Fruit fly (Drosophila melanogaster) whole organism, pupa: ENCODE data around the gene eIF1.
A peak's percentile ranks its signal among the peaks of the same experiment; 100 is the strongest.

Experiments used
- CG10348 ChIP-seq: fragments of 200-800 bp; sonication (Bioruptor generic); IDR thresholded peaks from 2 replicates; pipeline ENCODE4 v1.3.6; 2022; ENCODE audit warnings: missing biosample characterization, missing genetic modification characterization
- CG12605 ChIP-seq: fragments of 200-800 bp; sonication (Bioruptor generic); IDR thresholded peaks from 2 replicates; pipeline ENCODE4 v1.3.6; 2022; ENCODE audit warnings: missing biosample characterization, missing genetic modification characterization
- CG13204 ChIP-seq: fragments of 200-800 bp; sonication (Bioruptor generic); optimal IDR thresholded peaks from 2 replicates; lab custom pipeline; 2018; ENCODE audit warnings: missing biosample characterization, mild to moderate bottlenecking, missing genetic modification characterization, moderate library complexity
- CG14655 ChIP-seq: fragments of 200-800 bp; sonication (Bioruptor generic); optimal IDR thresholded peaks from 3 replicates; lab custom pipeline; 2017; ENCODE audit warnings: mild to moderate bottlenecking, missing biosample characterization, missing genetic modification reagents, missing genetic modification characterization
- CG15710 ChIP-seq: fragments of 200-800 bp; sonication (Bioruptor generic); optimal IDR thresholded peaks from 2 replicates; lab custom pipeline; 2018; ENCODE audit warnings: missing biosample characterization, mild to moderate bottlenecking, missing genetic modification characterization, moderate library complexity
- CG17806 ChIP-seq: fragments of 200-800 bp; sonication (Bioruptor generic); optimal IDR thresholded peaks from 2 replicates; lab custom pipeline; 2018; ENCODE audit warnings: missing biosample characterization, mild to moderate bottlenecking, missing genetic modification characterization, moderate library complexity
- CG32121 ChIP-seq: fragments of 200-800 bp; sonication (Bioruptor generic); IDR thresholded peaks from 2 replicates; pipeline ENCODE4 v1.3.6; 2022; ENCODE audit warnings: missing biosample characterization, missing genetic modification characterization
- CG34367 ChIP-seq: fragments of 200-800 bp; sonication (Bioruptor generic); optimal IDR thresholded peaks from 2 replicates; lab custom pipeline; 2018; ENCODE audit warnings: missing biosample characterization, mild to moderate bottlenecking, missing genetic modification characterization
- CG4496 ChIP-seq: fragments of 200-800 bp; sonication (Bioruptor generic); IDR thresholded peaks from 3 replicates; pipeline ENCODE4 v1.3.6; 2022; ENCODE audit warnings: missing biosample characterization, missing genetic modification characterization
- CG8159 ChIP-seq: fragments of 200-800 bp; sonication (Bioruptor generic); optimal IDR thresholded peaks from 3 replicates; lab custom pipeline; 2018; ENCODE audit warnings: missing biosample characterization, mild to moderate bottlenecking, missing genetic modification characterization, moderate library complexity
- CG8301 ChIP-seq: fragments of 200-800 bp; sonication (Bioruptor generic); optimal IDR thresholded peaks from 2 replicates; lab custom pipeline; 2018; ENCODE audit warnings: missing biosample characterization, mild to moderate bottlenecking, missing genetic modification characterization
- CG9948 ChIP-seq: fragments of 200-800 bp; sonication (Bioruptor generic); optimal IDR thresholded peaks from 2 replicates; lab custom pipeline; 2018; ENCODE audit warnings: missing biosample characterization, mild to moderate bottlenecking, missing genetic modification characterization, moderate library complexity
- D1 ChIP-seq: fragments of 200-800 bp; sonication (Bioruptor generic); optimal IDR thresholded peaks from 2 replicates; lab custom pipeline; 2018; ENCODE audit warnings: missing biosample characterization, mild to moderate bottlenecking, missing genetic modification characterization, moderate library complexity
- EcR ChIP-seq: fragments of 200-800 bp; sonication (Bioruptor generic); optimal IDR thresholded peaks from 3 replicates; lab custom pipeline; 2019; ENCODE audit warnings: missing biosample characterization, missing genetic modification characterization, mild to moderate bottlenecking, moderate library complexity, missing genetic modification reagents
- Ets98B ChIP-seq: fragments of 200-800 bp; sonication (Bioruptor generic); IDR thresholded peaks from 2 replicates; pipeline ENCODE4 v1.3.6; 2022; ENCODE audit warnings: missing biosample characterization, missing genetic modification characterization
- Pif1A ChIP-seq: fragments of 200-800 bp; sonication (Bioruptor generic); optimal IDR thresholded peaks from 3 replicates; lab custom pipeline; 2016; ENCODE audit warnings: missing biosample characterization, missing genetic modification characterization
- Pif1B ChIP-seq: fragments of 200-800 bp; sonication (Bioruptor generic); optimal IDR thresholded peaks from 3 replicates; lab custom pipeline; 2016; ENCODE audit warnings: missing biosample characterization, missing genetic modification characterization
- Snoo ChIP-seq: fragments of 200-800 bp; sonication (Bioruptor generic); optimal IDR thresholded peaks from 3 replicates; lab custom pipeline; 2017; ENCODE audit warnings: missing biosample characterization, mild to moderate bottlenecking, missing genetic modification characterization, inconsistent platforms
- fd96Ca ChIP-seq: fragments of 200-800 bp; sonication (Bioruptor generic); IDR thresholded peaks from 3 replicates; pipeline ENCODE4 v1.3.6; 2022; ENCODE audit warnings: missing biosample characterization, missing genetic modification characterization
- gl ChIP-seq: fragments of 200-800 bp; sonication (Bioruptor generic); optimal IDR thresholded peaks from 2 replicates; lab custom pipeline; 2018; ENCODE audit warnings: missing biosample characterization, mild to moderate bottlenecking, missing genetic modification characterization
- rn ChIP-seq: fragments of 200-800 bp; sonication (Bioruptor generic); IDR thresholded peaks from 2 replicates; pipeline ENCODE4 v1.3.6; 2022; ENCODE audit warnings: missing biosample characterization, missing genetic modification characterization

The eIF1 gene

DNA sequence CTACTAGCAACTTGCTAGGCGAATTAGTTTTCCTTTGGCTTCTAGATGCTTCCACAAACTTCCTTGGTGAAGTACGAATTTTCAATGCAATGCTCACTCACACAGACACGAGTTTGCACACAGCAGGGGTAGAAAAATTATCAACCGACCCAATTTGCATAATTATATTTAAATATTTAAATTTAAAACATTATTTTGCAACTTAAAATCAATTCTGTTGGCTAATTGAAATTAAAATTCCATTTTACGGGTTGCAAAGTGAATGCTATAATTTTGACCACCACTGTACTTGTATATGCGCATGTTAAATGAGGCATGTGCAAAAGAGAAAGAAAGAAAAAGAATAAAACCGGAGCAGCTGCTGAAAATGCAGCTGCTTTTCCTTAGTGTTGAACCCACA lies 29.1 kb upstream of the eIF1 start:
- TF ChIP-seq rn (GFP tag; lab: Robert Waterston, UW) (peak; percentile 96), CG8159 (peak; percentile 94), Pif1A (GFP tag; lab: Kevin White, UChicago) (peak; percentile 98), CG15710 (tag; lab: Kevin White, UChicago) (peak; percentile 92), CG34367 (peak; percentile 96), gl (tag; lab: Kevin White, UChicago) (peak; percentile 88), CG9948 (peak; percentile 93), CG17806 (tag; lab: Kevin White, UChicago) (peak; percentile 96), Snoo (tag; lab: Kevin White, UChicago) (peak; percentile 94), EcR (no peak), CG12605 (GFP tag; lab: Robert Waterston, UW) (peak; percentile 99), Ets98B (GFP tag; lab: Robert Waterston, UW) (peak; percentile 98), CG10348 (GFP tag; lab: Robert Waterston, UW) (peak; percentile 84), Pif1B (GFP tag; lab: Kevin White, UChicago) (peak; percentile 98), CG14655 (peak; percentile 96), CG8301 (tag; lab: Kevin White, UChicago) (peak; percentile 97), CG4496 (GFP tag; lab: Robert Waterston, UW) (peak; percentile 99), fd96Ca (peak; percentile 95), CG13204 (GFP tag; lab: Kevin White, UChicago) (peak; percentile 55), CG32121 (GFP tag; lab: Robert Waterston, UW) (peak; percentile 98), D1 (tag; lab: Kevin White, UChicago) (no peak)

DNA sequence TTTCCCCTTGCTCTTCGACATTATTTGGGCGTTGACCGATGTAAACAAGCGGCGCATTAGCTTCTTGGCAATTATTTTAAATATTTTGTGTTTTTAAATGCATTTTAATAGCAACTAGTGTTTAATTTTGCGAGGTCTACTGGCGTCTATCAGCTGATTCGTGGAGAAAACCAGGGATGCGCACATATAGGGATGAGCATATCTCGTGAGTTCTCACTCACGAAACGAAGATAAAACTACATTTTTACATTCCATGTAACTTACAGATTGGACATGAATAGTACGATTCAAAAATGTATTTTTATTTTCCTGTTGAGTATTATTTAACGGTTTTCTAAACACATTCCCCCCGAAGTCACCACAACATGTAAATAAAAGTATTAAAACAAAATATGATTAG lies 25.7 kb upstream of the eIF1 start, which contains the start of gene CG14966:
Gene CG14966 (minus strand): TSS at position 168 of the 400 bp plus-strand sequence.
- TF ChIP-seq fd96Ca = no peak
- TF ChIP-seq CG12605 (GFP tag; lab: Robert Waterston, UW) = 0 out of 2 replicates have a peak, but pooled peaks have one; percentile 19
- no peak for TF ChIP-seq CG34367
- TF ChIP-seq rn (GFP tag; lab: Robert Waterston, UW) = no peak
- no peak for TF ChIP-seq CG8159
- no peak for TF ChIP-seq CG14655
- TF ChIP-seq CG10348 (GFP tag; lab: Robert Waterston, UW) = no peak
- TF ChIP-seq Snoo (tag; lab: Kevin White, UChicago) = no peak
- no peak for TF ChIP-seq CG4496 (GFP tag; lab: Robert Waterston, UW)
- no peak for TF ChIP-seq Pif1A (GFP tag; lab: Kevin White, UChicago)
- no peak for TF ChIP-seq CG15710 (tag; lab: Kevin White, UChicago)
- TF ChIP-seq CG13204 (GFP tag; lab: Kevin White, UChicago) = no peak
- TF ChIP-seq gl (tag; lab: Kevin White, UChicago) = peak; percentile 6
- TF ChIP-seq, all 21 proteins: peak for 2

DNA sequence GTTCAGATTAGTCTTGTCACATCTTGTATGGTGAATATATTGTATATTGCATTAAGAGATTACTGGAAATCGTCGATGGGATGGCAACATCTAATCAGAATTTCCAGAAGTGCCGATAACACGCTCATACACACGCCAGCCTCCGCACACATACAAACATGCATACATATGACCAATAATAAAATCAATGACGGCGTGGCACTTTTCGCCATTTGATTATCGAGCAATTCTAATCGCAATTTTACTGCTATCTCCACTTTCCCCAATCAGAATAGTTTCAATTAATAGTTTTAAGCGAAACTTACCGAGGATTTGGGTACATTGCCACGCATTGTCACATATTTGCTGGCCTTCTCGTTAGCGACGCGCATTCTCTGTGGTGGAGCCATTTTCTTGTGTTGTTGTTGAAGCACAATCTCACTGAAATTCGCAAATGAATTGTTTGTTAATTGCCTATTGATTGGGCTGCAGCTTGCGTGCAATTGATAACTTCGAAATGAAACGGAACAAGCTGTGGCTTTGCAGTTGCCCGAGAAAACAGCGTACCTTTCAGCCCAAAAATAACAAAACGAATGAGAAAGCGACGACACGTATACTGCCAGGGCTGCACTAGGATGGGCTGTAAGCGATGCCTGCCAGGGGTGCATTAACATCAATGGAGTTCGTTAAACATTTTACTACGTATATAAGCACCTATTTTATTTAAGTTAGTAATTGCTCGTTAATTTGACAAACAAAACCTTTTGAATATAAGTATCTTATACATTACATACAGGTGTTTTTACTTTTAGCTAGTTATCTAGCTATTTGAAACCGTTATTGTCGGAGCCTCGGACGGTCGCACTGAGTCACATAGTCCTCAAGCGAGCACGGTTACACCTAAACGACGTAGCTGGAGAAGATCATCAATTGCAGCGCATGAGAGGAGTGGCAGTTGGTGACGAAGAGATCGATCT lies 24.4 kb upstream of the eIF1 start, which contains the start of the genes CG32276 and gry:
Gene CG32276 (minus strand): TSS at position 601 of the 956 bp plus-strand sequence.
Gene gry (plus strand): TSS at position 644 of the 956 bp plus-strand sequence.
- TF ChIP-seq CG8301 (tag; lab: Kevin White, UChicago) (no peak), CG12605 (GFP tag; lab: Robert Waterston, UW) (peak; percentile 22; the same call in 1 of the 2 replicates), CG34367 (peak; percentile 50), CG4496 (GFP tag; lab: Robert Waterston, UW) (peak; percentile 54; the same call in 2 of the 3 replicates), CG17806 (tag; lab: Kevin White, UChicago) (peak; percentile 49), CG14655 (no peak), rn (GFP tag; lab: Robert Waterston, UW) (0 out of 2 replicates have a peak, but pooled peaks have one; percentile 32), CG32121 (GFP tag; lab: Robert Waterston, UW) (peak; percentile 76), Ets98B (GFP tag; lab: Robert Waterston, UW) (peak; percentile 58; the same call in 1 of the 2 replicates), CG15710 (tag; lab: Kevin White, UChicago) (peak; percentile 56), gl (tag; lab: Kevin White, UChicago) (no peak), D1 (tag; lab: Kevin White, UChicago) (no peak), EcR (peak; percentile 35), fd96Ca (peak; percentile 77; the same call in 2 of the 3 replicates), CG10348 (GFP tag; lab: Robert Waterston, UW) (no peak), Pif1B (GFP tag; lab: Kevin White, UChicago) (no peak)

DNA sequence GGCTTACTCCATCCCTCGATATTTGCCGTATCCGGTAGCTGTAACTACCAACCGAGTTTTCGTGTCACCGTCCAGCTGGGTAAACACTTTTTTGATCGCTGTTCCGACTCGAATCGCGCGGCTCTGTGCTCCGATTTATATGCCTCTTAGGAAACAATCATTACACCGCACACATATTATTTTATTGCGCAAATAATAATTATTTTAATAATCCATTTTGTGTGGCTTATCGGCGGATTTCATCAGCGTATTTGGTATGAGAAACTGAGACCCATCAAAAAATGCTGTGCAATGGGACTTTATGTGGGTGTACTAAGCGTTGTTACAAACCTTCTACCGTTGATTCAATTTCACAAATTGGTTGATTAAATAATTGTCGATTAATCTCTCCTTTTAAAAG lies 20.1 kb upstream of the eIF1 start, which contains the start of gene CG32271:
Gene CG32271 (minus strand): TSS at position 101 of the 400 bp plus-strand sequence.
- no peak for TF ChIP-seq CG9948
- no peak for TF ChIP-seq CG14655
- TF ChIP-seq gl (tag; lab: Kevin White, UChicago) = no peak
- no peak for TF ChIP-seq CG34367
- no peak for TF ChIP-seq fd96Ca
- no peak for TF ChIP-seq CG10348 (GFP tag; lab: Robert Waterston, UW)
- no peak for TF ChIP-seq EcR
- TF ChIP-seq Pif1B (GFP tag; lab: Kevin White, UChicago) = no peak

DNA sequence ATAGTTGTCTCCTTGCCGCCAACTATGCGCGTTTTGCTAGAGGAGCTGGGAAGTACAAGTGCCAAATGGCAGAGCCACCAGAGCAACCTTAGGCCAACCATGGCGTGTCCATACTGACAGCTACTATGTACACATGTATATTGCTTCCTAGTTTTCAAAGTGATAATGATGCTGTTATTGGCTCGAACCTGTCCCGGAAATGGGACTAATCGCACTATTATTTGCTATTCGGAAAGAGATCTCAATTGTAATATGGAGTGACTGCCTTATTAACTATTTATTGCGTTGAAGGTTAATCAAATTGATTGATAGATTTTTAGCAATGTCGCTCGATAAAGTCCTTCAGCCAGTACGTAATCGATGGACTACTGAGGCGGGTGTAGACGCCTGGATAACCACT lies 18.8 kb upstream of the eIF1 start, which contains the start of gene CG33159:
Gene CG33159 (minus strand): TSS at position 101 of the 400 bp plus-strand sequence.
- TF ChIP-seq CG4496 (GFP tag; lab: Robert Waterston, UW) = no peak
- no peak for TF ChIP-seq Snoo (tag; lab: Kevin White, UChicago)
- TF ChIP-seq rn (GFP tag; lab: Robert Waterston, UW) = no peak
- no peak for TF ChIP-seq EcR
- TF ChIP-seq CG9948 = no peak
- TF ChIP-seq CG15710 (tag; lab: Kevin White, UChicago) = no peak
- no peak for TF ChIP-seq D1 (tag; lab: Kevin White, UChicago)
- no peak for TF ChIP-seq CG8159
- TF ChIP-seq CG12605 (GFP tag; lab: Robert Waterston, UW) = no peak
- TF ChIP-seq gl (tag; lab: Kevin White, UChicago) = no peak
- TF ChIP-seq fd96Ca = no peak
- TF ChIP-seq Pif1A (GFP tag; lab: Kevin White, UChicago) = no peak
